Worm (Caenorhabditis elegans): ENCODE measurements around the gene acr-18.

DNA sequence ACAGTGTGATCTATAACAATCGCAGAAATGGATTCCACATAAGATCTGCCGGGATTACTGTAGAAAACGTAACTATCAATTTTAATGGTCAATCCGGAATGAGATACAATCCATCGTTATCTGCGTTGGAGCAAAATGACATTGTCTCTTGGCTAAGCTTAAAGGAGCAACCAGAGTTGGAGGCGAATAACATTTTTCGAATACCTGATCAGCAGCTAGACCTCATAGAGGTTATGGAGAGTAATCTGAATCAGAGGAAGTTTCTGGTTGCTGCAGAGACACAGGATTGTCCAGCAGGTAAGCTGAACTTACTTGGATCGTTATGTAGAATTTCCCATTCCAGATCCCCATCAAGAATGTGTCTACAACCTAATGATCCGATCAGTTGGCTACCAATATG, 55.3 kb downstream of the acr-18 start:
- TF ChIP-seq ctbp-1 (GFP tag; IDR thresholded peaks at IDR 0.05), result no peak
- TF ChIP-seq fos-1 (tag; optimal IDR thresholded peaks at IDR 0.05), result no peak
- TF ChIP-seq aly-2 (tag; optimal IDR thresholded peaks at IDR 0.05), result no peak
- no peak for TF ChIP-seq lin-1 (GFP tag; IDR thresholded peaks at IDR 0.05)

Data from whole organism, L4 larva.